Worm (Caenorhabditis elegans) whole organism, L3 larva: ENCODE data around the gene pho-8.

Experiments used
- ceh-16 ChIP-seq: sonication (generic microtip); optimal IDR thresholded peaks from 2 replicates; lab custom pipeline; 2017; ENCODE audit warnings: missing biosample characterization, missing genetic modification characterization
- lsy-12 ChIP-seq: sonication (generic microtip); optimal IDR thresholded peaks from 2 replicates; lab custom pipeline; 2016; ENCODE audit warnings: mild to moderate bottlenecking, missing genetic modification characterization, missing compliant biosample characterization
- nhr-237 ChIP-seq: fragments of 150-350 bp; optimal IDR thresholded peaks from 2 replicates; lab custom pipeline; 2014; ENCODE audit warnings: missing biosample characterization, missing genetic modification characterization
- nhr-28 ChIP-seq: fragments of 150-350 bp; optimal IDR thresholded peaks from 2 replicates; lab custom pipeline; 2014; ENCODE audit warnings: missing biosample characterization, missing genetic modification characterization
- snpc-4 ChIP-seq: fragments of 150-350 bp; optimal IDR thresholded peaks from 2 replicates; lab custom pipeline; 2014; ENCODE audit warnings: missing biosample characterization, missing genetic modification characterization
- unc-39 ChIP-seq: sonication (generic microtip); optimal IDR thresholded peaks from 4 replicates; lab custom pipeline; 2017; ENCODE audit warnings: missing biosample characterization, missing genetic modification characterization

ce11 chrV:11852305-11852704 lies 18.9 kb downstream of the pho-8 start:
- no peak for TF ChIP-seq snpc-4 (tag; lab: Kevin White, UChicago)
- no peak for TF ChIP-seq ceh-16
- TF ChIP-seq lsy-12 (tag; lab: Kevin White, UChicago), result no peak
- no peak for TF ChIP-seq unc-39 (tag; lab: Kevin White, UChicago)
- TF ChIP-seq nhr-28 (tag; lab: Kevin White, UChicago), result no peak
- no peak for TF ChIP-seq nhr-237 (tag; lab: Kevin White, UChicago)
